Fruit fly (Drosophila melanogaster): ENCODE data around the gene CG10194.

The CG10194 gene

DNA sequence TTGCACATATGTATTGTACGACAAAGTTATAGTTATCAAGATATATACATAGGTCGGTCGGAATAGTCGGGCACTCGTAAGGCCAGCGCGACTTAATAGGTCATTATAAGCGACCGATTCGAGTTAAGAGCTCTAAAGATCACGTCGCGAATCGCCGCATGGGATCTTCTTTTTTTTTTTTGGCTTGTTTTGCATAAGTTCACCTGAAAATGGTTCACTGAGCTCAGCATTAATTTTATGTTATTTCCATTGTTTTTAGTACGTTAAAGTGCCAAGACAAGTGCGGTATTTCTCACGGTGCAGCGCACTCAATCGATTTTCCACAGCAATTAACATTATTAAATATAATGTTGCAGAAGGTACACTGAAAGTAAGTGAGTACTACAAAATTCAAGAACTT is 48.6 kb downstream of the CG10194 start:
- TF ChIP-seq tj (GFP tag; optimal IDR thresholded peaks at IDR 0.05): peak; percentile 77
- TF ChIP-seq CG7101 (tag; optimal IDR thresholded peaks at IDR 0.05): no peak
- TF ChIP-seq CG12768 (GFP tag; optimal IDR thresholded peaks at IDR 0.05): no peak
- peak; percentile 33 for TF ChIP-seq CG5204 (GFP tag; optimal IDR thresholded peaks at IDR 0.05)
- no peak for TF ChIP-seq CG14711 (tag; optimal IDR thresholded peaks at IDR 0.05)

DNA sequence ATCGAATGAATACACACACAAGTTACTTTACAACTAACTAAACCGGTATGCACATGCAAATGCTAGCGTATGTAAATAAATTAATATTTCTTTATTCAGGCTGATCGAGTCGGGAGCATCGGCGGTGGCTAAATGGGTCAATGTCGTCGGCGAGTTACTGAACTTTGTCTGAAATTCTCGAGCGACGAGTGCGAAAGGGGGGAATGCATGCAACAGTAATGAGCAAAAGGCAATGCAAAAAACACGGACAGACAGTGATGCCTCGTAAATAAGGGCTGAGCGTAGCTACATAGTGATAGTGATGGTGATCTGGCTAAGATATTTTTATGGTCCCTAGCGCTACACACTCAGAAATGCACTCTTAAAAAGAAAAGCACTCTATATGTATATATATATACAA is 49.2 kb downstream of the CG10194 start:
- TF ChIP-seq cic (GFP tag; optimal IDR thresholded peaks at IDR 0.05): peak; percentile 37
- peak; percentile 4 for TF ChIP-seq CG14711 (tag; optimal IDR thresholded peaks at IDR 0.05)
- TF ChIP-seq CG33017 (tag; optimal IDR thresholded peaks at IDR 0.05): no peak
- no peak for TF ChIP-seq CG11617 (GFP tag; optimal IDR thresholded peaks at IDR 0.05)
- no peak for TF ChIP-seq ovo (GFP tag; optimal IDR thresholded peaks at IDR 0.05)
- TF ChIP-seq CG1620 (GFP tag; optimal IDR thresholded peaks at IDR 0.05): peak; percentile 20
- no peak for TF ChIP-seq kay (GFP tag; ENCODE audit: borderline replicate concordance)
- peak; percentile 9 for TF ChIP-seq CG7101 (tag; optimal IDR thresholded peaks at IDR 0.05)
- no peak for TF ChIP-seq CG7045 (GFP tag; optimal IDR thresholded peaks at IDR 0.05)
- TF ChIP-seq pad (GFP tag; optimal IDR thresholded peaks at IDR 0.05): peak; percentile 90
- TF ChIP-seq toe (GFP tag; optimal IDR thresholded peaks at IDR 0.05): no peak
- no peak for TF ChIP-seq Clk (GFP tag; optimal IDR thresholded peaks at IDR 0.05)
- peak; percentile 61 for TF ChIP-seq tj (GFP tag; optimal IDR thresholded peaks at IDR 0.05)

DNA sequence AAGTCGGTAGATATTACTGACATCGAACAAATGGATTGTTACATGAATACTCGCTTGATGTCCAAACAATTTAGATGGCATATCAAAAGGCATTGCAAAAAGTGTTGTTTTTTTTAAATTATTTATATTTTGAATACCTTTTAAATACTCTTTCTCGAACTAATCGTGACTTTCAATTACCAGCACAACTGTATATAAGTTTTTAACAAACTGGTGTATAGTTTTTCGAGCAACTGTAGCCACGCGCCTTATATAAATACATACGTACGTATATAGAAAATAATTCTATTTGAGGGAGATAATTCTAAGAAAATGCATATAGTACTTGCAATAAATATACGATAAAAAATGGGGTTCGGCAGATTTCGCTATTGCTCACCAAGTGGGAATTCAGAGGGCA is 49.6 kb downstream of the CG10194 start:
- TF ChIP-seq CG1620 (GFP tag; optimal IDR thresholded peaks at IDR 0.05) (no peak), bab1 (GFP tag; optimal IDR thresholded peaks at IDR 0.05) (no peak), CG7101 (tag; optimal IDR thresholded peaks at IDR 0.05) (no peak), kay (GFP tag; ENCODE audit: borderline replicate concordance) (peak; percentile 94), CG5204 (GFP tag; optimal IDR thresholded peaks at IDR 0.05) (no peak)

DNA sequence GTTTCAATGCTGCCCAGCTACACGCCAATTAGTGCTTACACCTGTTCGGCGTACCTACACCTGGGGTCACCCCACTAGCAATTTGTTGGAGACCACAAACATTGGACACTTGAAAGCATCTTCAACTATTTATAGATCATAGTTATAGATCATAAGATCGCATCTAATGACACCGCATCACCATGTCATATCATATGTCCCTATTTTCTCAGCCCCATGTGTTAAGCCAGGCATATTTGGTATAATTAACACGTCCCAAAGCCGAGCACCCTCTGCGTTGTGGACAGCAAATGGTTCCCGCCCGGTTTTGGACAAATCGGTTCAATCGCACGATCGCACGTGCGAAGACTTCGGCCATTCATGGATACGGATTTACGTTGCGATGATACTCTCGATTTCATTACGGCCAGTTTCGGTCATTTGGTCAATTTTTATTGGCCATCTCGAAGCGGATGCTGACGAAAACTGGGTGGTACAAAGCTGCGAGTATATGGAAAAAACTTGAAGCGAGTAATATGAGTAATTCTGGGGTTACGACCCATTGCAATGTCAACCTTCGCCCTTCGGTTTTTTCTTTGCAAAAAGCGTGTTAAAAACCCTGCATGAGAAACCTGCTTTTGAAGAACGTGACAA is 50.2 kb downstream of the CG10194 start:
- TF ChIP-seq CG7101 (tag; optimal IDR thresholded peaks at IDR 0.05) (peak; percentile 22), CG11617 (GFP tag; optimal IDR thresholded peaks at IDR 0.05) (no peak), CG1620 (GFP tag; optimal IDR thresholded peaks at IDR 0.05) (peak; percentile 5)

DNA sequence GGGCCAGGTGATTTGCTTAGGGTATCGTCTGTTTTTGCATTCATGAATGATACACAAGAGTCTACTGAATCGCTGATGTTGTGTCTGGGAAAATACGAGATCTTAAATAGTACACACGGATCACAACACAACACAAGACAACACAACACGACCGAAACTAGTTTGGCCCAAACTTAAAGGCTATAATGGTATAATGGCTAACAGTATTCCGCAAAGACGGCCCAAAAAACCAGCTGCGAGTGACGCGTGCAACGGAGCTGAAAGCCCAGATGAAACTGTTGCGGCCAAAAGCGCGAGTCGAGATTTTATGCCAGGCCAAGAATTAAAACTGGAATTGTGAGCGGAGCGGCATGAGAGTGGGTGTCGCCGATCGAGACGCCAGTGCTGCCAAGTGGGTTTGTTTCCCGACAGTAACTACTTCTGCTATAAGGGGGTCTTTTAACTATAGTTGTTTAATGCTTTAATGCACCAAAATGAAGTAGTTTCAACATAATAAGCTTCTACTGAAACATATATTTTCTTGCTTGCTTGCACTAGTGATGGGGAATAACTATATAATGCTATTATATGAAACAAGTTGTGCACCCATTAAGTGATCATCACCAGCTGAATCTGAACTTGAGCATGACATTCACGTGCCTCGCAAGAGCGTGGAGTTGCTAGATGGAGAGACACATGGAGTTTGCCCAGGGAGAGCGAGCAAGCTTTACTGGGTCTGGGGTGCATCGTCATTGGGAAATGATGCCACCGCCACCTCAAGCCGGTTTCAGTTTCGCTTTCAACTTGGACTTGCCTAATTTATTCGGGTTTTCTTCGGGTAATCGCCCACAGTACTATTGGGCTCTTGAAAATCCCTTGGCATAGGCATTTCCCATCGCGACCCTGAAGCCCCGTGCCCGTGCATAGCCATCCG is 51.0 kb downstream of the CG10194 start:
- TF ChIP-seq Clk (GFP tag; optimal IDR thresholded peaks at IDR 0.05) (no peak), Hr96 (GFP tag; optimal IDR thresholded peaks at IDR 0.05) (no peak), CG7101 (tag; optimal IDR thresholded peaks at IDR 0.05) (no peak), cic (GFP tag; optimal IDR thresholded peaks at IDR 0.05) (no peak), Mnt (GFP tag; optimal IDR thresholded peaks at IDR 0.05) (no peak), CG33017 (tag; optimal IDR thresholded peaks at IDR 0.05) (no peak), tj (GFP tag; optimal IDR thresholded peaks at IDR 0.05) (no peak), CG1620 (GFP tag; optimal IDR thresholded peaks at IDR 0.05) (no peak), pad (GFP tag; optimal IDR thresholded peaks at IDR 0.05) (no peak)
